Worm (Caenorhabditis elegans) whole organism, young adult: ENCODE data around the gene F23A7.5.

ENCODE experiments used
- B0035.1 ChIP-seq: sonication (generic microtip); optimal IDR thresholded peaks from 2 replicates; lab custom pipeline; 2016; ENCODE audit warnings: missing genetic modification characterization, mild to moderate bottlenecking, missing compliant biosample characterization, missing genotype, missing genetic modification reagents
- F22D6.2 ChIP-seq: sonication (generic microtip); optimal IDR thresholded peaks from 2 replicates; lab custom pipeline; 2016; ENCODE audit warnings: mild to moderate bottlenecking, missing genetic modification characterization, missing compliant biosample characterization
- F49E8.2 ChIP-seq: sonication (generic microtip); optimal IDR thresholded peaks from 3 replicates; lab custom pipeline; 2017; ENCODE audit warnings: missing genetic modification characterization, mild to moderate bottlenecking, missing compliant biosample characterization, antibody characterized with exemption, moderate library complexity; ENCODE audit not compliant: insufficient read depth
- F55B11.4 ChIP-seq: sonication (generic microtip); optimal IDR thresholded peaks from 2 replicates; lab custom pipeline; 2016; ENCODE audit warnings: missing compliant biosample characterization, missing genetic modification characterization, borderline replicate concordance; ENCODE audit not compliant: insufficient read depth
- Y53G8AR.9 ChIP-seq: fragments of 200-800 bp; sonication (Bioruptor generic); conservative IDR thresholded peaks from 2 replicates; pipeline ENCODE4 v1.3.6; 2022; ENCODE audit warnings: missing genetic modification reagents, missing genetic modification characterization, missing compliant biosample characterization
- attf-3 ChIP-seq: fragments of 200-800 bp; sonication (Bioruptor generic); conservative IDR thresholded peaks from 2 replicates; pipeline ENCODE4 v1.3.6; 2022; ENCODE audit warnings: missing genetic modification reagents, missing genetic modification characterization, missing compliant biosample characterization
- chd-7 ChIP-seq: sonication (generic microtip); optimal IDR thresholded peaks from 2 replicates; lab custom pipeline; 2016; ENCODE audit warnings: mild to moderate bottlenecking, missing genetic modification characterization, moderate library complexity, missing compliant biosample characterization
- die-1 ChIP-seq: sonication (generic microtip); optimal IDR thresholded peaks from 2 replicates; lab custom pipeline; 2016; ENCODE audit warnings: missing genotype, mild to moderate bottlenecking, missing genetic modification characterization, missing compliant biosample characterization
- dox-1 ChIP-seq: fragments of 200-800 bp; sonication (Bioruptor generic); IDR thresholded peaks from 2 replicates; pipeline ENCODE4 v1.3.6; 2022; ENCODE audit warnings: missing genetic modification reagents, missing genetic modification characterization, missing compliant biosample characterization
- hsf-1 ChIP-seq: fragments of 200-800 bp; sonication (Bioruptor generic); IDR thresholded peaks from 2 replicates; pipeline ENCODE4 v1.3.6; 2022; ENCODE audit warnings: missing genetic modification reagents, missing genetic modification characterization, missing compliant biosample characterization
- madf-6 ChIP-seq: fragments of 200-800 bp; sonication (Bioruptor generic); IDR thresholded peaks from 2 replicates; pipeline ENCODE4 v1.3.6; 2022; ENCODE audit warnings: missing genetic modification reagents, missing genetic modification characterization, missing compliant biosample characterization
- pha-4 ChIP-seq: fragments of 150-350 bp; sonication (generic microtip); optimal IDR thresholded peaks from 2 replicates; lab custom pipeline; 2014; ENCODE audit warnings: missing biosample characterization, missing genetic modification reagents, missing genetic modification characterization
- tbp1 ChIP-seq: fragments of 200-800 bp; sonication (Bioruptor generic); optimal IDR thresholded peaks from 2 replicates; lab custom pipeline; 2018; ENCODE audit warnings: mild to moderate bottlenecking, missing genetic modification characterization, missing compliant biosample characterization
- ztf-18 ChIP-seq: sonication (generic microtip); optimal IDR thresholded peaks from 2 replicates; lab custom pipeline; 2016; ENCODE audit warnings: missing genotype, mild to moderate bottlenecking, missing genetic modification characterization, missing compliant biosample characterization

DNA sequence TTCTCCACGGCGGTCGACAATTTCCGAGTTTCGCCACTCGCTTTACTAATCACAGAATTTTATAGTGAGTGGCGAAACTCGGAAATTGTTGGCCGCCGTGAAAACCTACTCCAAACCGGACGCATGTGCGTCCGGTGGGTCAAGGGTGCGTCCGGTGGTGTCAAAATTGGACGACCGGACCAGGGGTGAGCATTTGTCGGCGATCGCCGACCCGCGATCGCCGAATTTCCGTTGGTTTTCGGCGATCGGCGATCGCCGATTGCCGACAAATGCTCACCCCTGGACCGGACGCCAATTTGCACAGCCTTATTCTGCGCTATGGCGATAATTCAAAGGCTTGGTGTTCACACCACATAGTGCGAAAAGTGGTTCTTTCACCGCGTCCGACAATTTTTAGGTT, 24.4 kb upstream of the F23A7.5 start:
- TF ChIP-seq ztf-18 (tag; lab: Kevin White, UChicago) (no peak), pha-4 (no peak), F49E8.2 (tag; lab: Kevin White, UChicago) (no peak), F22D6.2 (no peak), F55B11.4 (tag; lab: Kevin White, UChicago) (no peak), hsf-1 (GFP tag; lab: Robert Waterston, UW) (no peak), chd-7 (tag; lab: Kevin White, UChicago) (no peak), B0035.1 (tag; lab: Kevin White, UChicago) (no peak), madf-6 (GFP tag; lab: Robert Waterston, UW) (no peak), dox-1 (GFP tag; lab: Robert Waterston, UW) (no peak), Y53G8AR.9 (GFP tag; lab: Robert Waterston, UW) (no peak), die-1 (no peak), tbp1 (no peak), attf-3 (no peak)
